Worm (Caenorhabditis elegans): ENCODE data around the gene Y59A8B.21.

Y59A8B.21 gene

DNA sequence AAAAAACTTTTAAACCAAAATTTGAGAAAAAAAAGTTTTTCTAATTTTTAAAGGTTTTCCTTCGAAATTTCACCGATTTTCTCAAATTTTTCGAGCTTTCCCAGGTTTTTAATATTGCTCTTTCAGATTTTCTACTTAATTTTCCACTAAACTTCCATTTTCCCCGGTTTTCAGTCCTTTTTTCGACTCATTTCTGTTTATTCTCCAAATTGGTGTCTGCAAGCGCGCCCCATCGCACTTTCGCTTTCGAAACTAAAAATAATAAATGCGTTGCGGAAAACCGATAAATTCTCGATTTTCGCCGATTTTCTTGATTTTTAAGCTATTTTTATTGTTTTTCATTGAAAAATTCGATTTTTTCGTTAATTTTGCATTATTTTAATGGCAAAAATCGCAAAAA is 35.4 kb downstream of the Y59A8B.21 start:
- TF ChIP-seq pha-4 (tag; optimal IDR thresholded peaks at IDR 0.05) (no peak), ces-1 (GFP tag; optimal IDR thresholded peaks at IDR 0.05) (peak; percentile 20), mab-5 (tag; optimal IDR thresholded peaks at IDR 0.05) (no peak), unc-39 (tag; optimal IDR thresholded peaks at IDR 0.05) (no peak), drap-1 (GFP tag; optimal IDR thresholded peaks at IDR 0.05) (no peak), tbx-8 (GFP tag; optimal IDR thresholded peaks at IDR 0.05) (no peak), nhr-2 (tag; optimal IDR thresholded peaks at IDR 0.05) (no peak), lin-13 (tag; optimal IDR thresholded peaks at IDR 0.05) (no peak), lin-32 (GFP tag; optimal IDR thresholded peaks at IDR 0.05) (no peak), nhr-28 (tag; optimal IDR thresholded peaks at IDR 0.05) (no peak), bed-3 (GFP tag; optimal IDR thresholded peaks at IDR 0.05) (no peak), ceh-39 (tag; optimal IDR thresholded peaks at IDR 0.05) (peak; percentile 35), blmp-1 (tag; optimal IDR thresholded peaks at IDR 0.05) (peak; percentile 60), ham-2 (GFP tag; optimal IDR thresholded peaks at IDR 0.05) (no peak), ceh-43 (GFP tag; optimal IDR thresholded peaks at IDR 0.05) (no peak), flh-1 (GFP tag; optimal IDR thresholded peaks at IDR 0.05) (no peak), mls-2 (tag; optimal IDR thresholded peaks at IDR 0.05) (no peak), sem-2 (GFP tag; optimal IDR thresholded peaks at IDR 0.05) (no peak), ztf-11 (tag; optimal IDR thresholded peaks at IDR 0.05) (no peak), nhr-237 (tag; optimal IDR thresholded peaks at IDR 0.05) (no peak)

DNA sequence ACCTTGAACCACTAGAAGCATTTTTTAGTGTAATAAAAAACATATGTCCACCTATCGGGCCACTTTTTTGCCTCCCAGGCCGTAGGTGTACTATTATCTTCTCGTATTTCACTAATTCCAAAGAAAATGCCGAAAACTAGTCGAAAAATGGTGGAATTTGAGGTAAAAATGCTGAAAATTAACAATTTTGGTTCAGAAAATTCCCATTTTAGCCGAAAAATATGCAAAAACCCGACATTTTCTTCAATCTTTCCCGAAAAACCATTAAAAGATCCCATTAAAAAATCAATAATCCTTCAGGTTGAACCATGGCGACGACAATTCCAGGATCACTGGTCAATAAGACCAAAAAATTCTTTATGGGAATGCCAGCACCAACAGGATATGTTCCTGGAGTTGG is 36.1 kb downstream of the Y59A8B.21 start, which contains the start of gene prp-6:
prp-6 (plus strand) TSS at position 301 of the 400 bp plus-strand sequence.
- TF ChIP-seq lin-13 (tag; optimal IDR thresholded peaks at IDR 0.05) (no peak), drap-1 (GFP tag; optimal IDR thresholded peaks at IDR 0.05) (no peak), bed-3 (GFP tag; optimal IDR thresholded peaks at IDR 0.05) (no peak), hlh-1 (tag; optimal IDR thresholded peaks at IDR 0.05) (peak; percentile 4)

DNA sequence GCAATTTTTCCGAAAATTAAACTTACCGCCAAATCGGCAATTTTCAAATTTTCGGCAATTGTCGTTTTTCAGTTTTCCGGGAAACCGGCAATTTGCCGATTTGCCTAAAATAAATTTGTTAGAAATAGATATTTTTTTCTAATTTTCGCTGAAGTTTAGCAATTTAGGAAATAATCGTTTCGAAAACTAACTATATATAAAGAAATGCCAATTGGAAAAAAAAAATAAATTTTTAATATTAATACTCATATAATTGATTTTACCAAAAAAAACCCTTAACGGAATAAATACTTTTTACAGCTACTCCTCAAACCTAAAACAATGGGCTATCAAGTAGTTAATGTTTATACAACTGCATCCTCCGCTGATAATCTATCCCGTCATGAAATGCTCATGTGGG is 57.2 kb downstream of the Y59A8B.21 start, which contains the start of gene ebp-1:
ebp-1 (plus strand) TSS at position 301 of the 400 bp plus-strand sequence.
- TF ChIP-seq M03D4.4 (tag; optimal IDR thresholded peaks at IDR 0.05) (no peak), drap-1 (GFP tag; optimal IDR thresholded peaks at IDR 0.05) (no peak), unc-39 (tag; optimal IDR thresholded peaks at IDR 0.05) (no peak), nhr-76 (tag; optimal IDR thresholded peaks at IDR 0.05) (no peak), ceh-83 (GFP tag; optimal IDR thresholded peaks at IDR 0.05) (no peak), lsy-2 (tag; optimal IDR thresholded peaks at IDR 0.05) (no peak), bed-3 (GFP tag; optimal IDR thresholded peaks at IDR 0.05) (no peak), elt-3 (tag; optimal IDR thresholded peaks at IDR 0.05) (no peak), blmp-1 (tag; optimal IDR thresholded peaks at IDR 0.05) (no peak), pha-4 (tag; optimal IDR thresholded peaks at IDR 0.05) (no peak), snpc-4 (tag; optimal IDR thresholded peaks at IDR 0.05) (no peak), nhr-237 (tag; optimal IDR thresholded peaks at IDR 0.05) (no peak), nhr-2 (tag; optimal IDR thresholded peaks at IDR 0.05) (no peak), ztf-11 (tag; optimal IDR thresholded peaks at IDR 0.05) (no peak), elt-1 (tag; optimal IDR thresholded peaks at IDR 0.05; ENCODE audit: borderline replicate concordance, insufficient read depth) (no peak)

All from whole organism, mixed stage, embryonic.